Worm (Caenorhabditis elegans) whole organism, L3 larva: Measurements from ENCODE around the gene F09G2.1.

Experiments used
- ama-1 ChIP-seq: fragments of 150-350 bp; optimal IDR thresholded peaks from 2 replicates; lab custom pipeline; 2018
- fos-1 ChIP-seq: fragments of 150-350 bp; optimal IDR thresholded peaks from 2 replicates; lab custom pipeline; 2014; ENCODE audit warnings: missing biosample characterization, missing genetic modification characterization
- ztf-11 ChIP-seq: fragments of 150-350 bp; optimal IDR thresholded peaks from 2 replicates; lab custom pipeline; 2014; ENCODE audit warnings: missing biosample characterization, missing genetic modification characterization

DNA sequence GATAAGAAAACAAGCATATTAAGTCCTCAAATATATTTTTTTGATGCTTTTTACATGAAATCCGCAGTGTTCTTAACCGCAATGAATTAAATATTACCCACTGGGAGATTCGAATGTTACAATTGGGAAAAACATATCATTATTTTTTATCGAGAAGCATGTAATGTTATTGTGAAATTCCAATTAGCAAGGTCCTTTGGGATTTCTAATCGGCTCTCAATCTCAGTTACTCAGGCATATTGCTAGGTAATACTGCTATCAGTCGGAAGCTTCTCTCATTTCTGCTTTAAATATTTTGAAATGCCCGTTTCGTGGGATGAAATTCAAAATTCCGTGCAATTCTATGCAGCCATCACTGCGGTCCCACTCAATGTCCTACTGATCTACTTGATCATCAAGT lies 40.6 kb upstream of the F09G2.1 start, which contains the start of gene str-204:
- TF ChIP-seq ama-1 (lab: Kevin White, UChicago) (no peak), fos-1 (tag; lab: Kevin White, UChicago) (no peak), ztf-11 (tag; lab: Kevin White, UChicago) (no peak)
